Worm (Caenorhabditis elegans): ENCODE measurements around the gene F17C11.26.

F17C11.26 gene

ce11 chrV:10940571-10940991, 669 bp upstream of the F17C11.26 start (continued):
- TF ChIP-seq nfya-1 (tag; optimal IDR thresholded peaks at IDR 0.05; ENCODE audit: insufficient read depth) (peak; percentile 76), egl-27 (tag; optimal IDR thresholded peaks at IDR 0.05) (peak; percentile 31), nhr-23 (tag; optimal IDR thresholded peaks at IDR 0.05) (peak; percentile 60), nhr-43 (tag; optimal IDR thresholded peaks at IDR 0.05; ENCODE audit: poor library complexity, severe bottlenecking) (peak; percentile 44), aly-2 (tag; optimal IDR thresholded peaks at IDR 0.05) (no peak), ceh-82 (tag; optimal IDR thresholded peaks at IDR 0.05) (no peak), skn-1 (tag; optimal IDR thresholded peaks at IDR 0.05) (peak; percentile 39)

ce11 chrV:10942161-10942560, 911 bp downstream of the F17C11.26 start, which contains the start of gene zip-9:
Gene zip-9 (plus strand): TSS chrV:10942461.
- TF ChIP-seq unc-62 (GFP tag; optimal IDR thresholded peaks at IDR 0.05) (no peak), elt-1 (tag; optimal IDR thresholded peaks at IDR 0.05) (no peak), ztf-4 (tag; optimal IDR thresholded peaks at IDR 0.05) (no peak), snpc-4 (tag; optimal IDR thresholded peaks at IDR 0.05) (no peak), nhr-12 (tag; optimal IDR thresholded peaks at IDR 0.05) (no peak), ceh-9 (tag; optimal IDR thresholded peaks at IDR 0.05) (no peak), nfya-1 (tag; optimal IDR thresholded peaks at IDR 0.05; ENCODE audit: insufficient read depth) (no peak), fos-1 (tag; optimal IDR thresholded peaks at IDR 0.05) (no peak), R02D3.7 (tag; optimal IDR thresholded peaks at IDR 0.05) (no peak), nhr-76 (tag; optimal IDR thresholded peaks at IDR 0.05) (no peak), nhr-77 (tag; optimal IDR thresholded peaks at IDR 0.05) (no peak), skn-1 (tag; optimal IDR thresholded peaks at IDR 0.05) (no peak), egl-27 (tag; optimal IDR thresholded peaks at IDR 0.05) (no peak), nhr-237 (tag; optimal IDR thresholded peaks at IDR 0.05) (no peak), jun-1 (tag; optimal IDR thresholded peaks at IDR 0.05) (no peak), nhr-11 (tag; optimal IDR thresholded peaks at IDR 0.05) (no peak), tbx-2 (tag; optimal IDR thresholded peaks at IDR 0.05) (no peak)

ce11 chrV:10944903-10945302, 3.7 kb downstream of the F17C11.26 start:
- TF ChIP-seq aly-2 (tag; optimal IDR thresholded peaks at IDR 0.05): no peak
- peak; percentile 74 for TF ChIP-seq fkh-10 (GFP tag; optimal IDR thresholded peaks at IDR 0.05)
- TF ChIP-seq nhr-43 (tag; optimal IDR thresholded peaks at IDR 0.05; ENCODE audit: poor library complexity, severe bottlenecking): no peak
- no peak for TF ChIP-seq nhr-28 (tag; optimal IDR thresholded peaks at IDR 0.05)
- no peak for TF ChIP-seq lin-39 (tag; optimal IDR thresholded peaks at IDR 0.05)
- no peak for TF ChIP-seq nhr-12 (tag; optimal IDR thresholded peaks at IDR 0.05)
- TF ChIP-seq lsy-12 (tag; optimal IDR thresholded peaks at IDR 0.05): no peak
- TF ChIP-seq ztf-4 (tag; optimal IDR thresholded peaks at IDR 0.05): no peak

- TF ChIP-seq nhr-76 (tag; optimal IDR thresholded peaks at IDR 0.05): no peak
- no peak for TF ChIP-seq lin-15B (tag; optimal IDR thresholded peaks at IDR 0.05)
- no peak for TF ChIP-seq ztf-4 (tag; optimal IDR thresholded peaks at IDR 0.05)
- no peak for TF ChIP-seq fkh-2 (tag; optimal IDR thresholded peaks at IDR 0.05)
- TF ChIP-seq ceh-28 (tag; optimal IDR thresholded peaks at IDR 0.05): no peak
- no peak for TF ChIP-seq nhr-67 (tag; optimal IDR thresholded peaks at IDR 0.05)
- no peak for TF ChIP-seq zag-1 (tag; optimal IDR thresholded peaks at IDR 0.05)
- no peak for TF ChIP-seq pha-4 (tag; optimal IDR thresholded peaks at IDR 0.05)
- no peak for TF ChIP-seq lsy-12 (tag; optimal IDR thresholded peaks at IDR 0.05)
- no peak for TF ChIP-seq sea-2 (GFP tag; optimal IDR thresholded peaks at IDR 0.05)
These were observed 6.0 kb downstream of the F17C11.26 start for ce11 chrV:10947210-10947609.

- no peak for TF ChIP-seq nhr-28 (tag; optimal IDR thresholded peaks at IDR 0.05)
- TF ChIP-seq ZK546.5 (tag; optimal IDR thresholded peaks at IDR 0.05): no peak
- no peak for TF ChIP-seq unc-62 (GFP tag; optimal IDR thresholded peaks at IDR 0.05)
- TF ChIP-seq mml-1 (tag; optimal IDR thresholded peaks at IDR 0.05): no peak
- TF ChIP-seq aly-2 (tag; optimal IDR thresholded peaks at IDR 0.05): no peak
- TF ChIP-seq nhr-12 (tag; optimal IDR thresholded peaks at IDR 0.05): no peak
- no peak for TF ChIP-seq R02D3.7 (tag; optimal IDR thresholded peaks at IDR 0.05)
- no peak for TF ChIP-seq pha-4 (tag; optimal IDR thresholded peaks at IDR 0.05)
These were observed 6.7 kb downstream of the F17C11.26 start, which contains the start of gene F17C11.2 for ce11 chrV:10947930-10948329. Gene F17C11.2 (plus strand): TSS chrV:10948230.

All from whole organism, L3 larva.